Worm (Caenorhabditis elegans): ENCODE data around the gene srj-32.

DNA sequence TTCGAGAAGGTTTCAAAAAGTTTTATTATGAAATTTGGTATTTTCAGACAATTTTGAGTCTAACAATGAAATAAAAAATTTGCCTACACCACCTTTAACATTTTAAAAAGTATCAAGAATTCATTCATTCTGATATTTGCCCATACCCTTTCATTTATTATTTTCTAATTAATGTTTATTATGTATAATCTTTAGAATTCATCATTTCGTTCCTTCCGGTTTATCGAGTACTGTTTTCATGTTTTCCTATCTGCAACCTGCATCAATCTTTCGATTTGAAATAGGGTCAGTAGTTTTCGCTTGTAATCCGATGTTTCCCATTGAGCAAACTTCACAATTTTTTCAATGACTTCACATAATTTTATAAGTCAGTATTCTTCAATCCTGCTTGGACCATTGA lies 27.8 kb downstream of the srj-32 start, which contains the start of gene C13A2.6:
- TF ChIP-seq B0261.1 (tag; optimal IDR thresholded peaks at IDR 0.05) (no peak), ceh-27 (GFP tag; optimal IDR thresholded peaks at IDR 0.05) (no peak), him-1 (tag; optimal IDR thresholded peaks at IDR 0.05) (no peak), chd-7 (tag; optimal IDR thresholded peaks at IDR 0.05) (no peak), aptf-2 (GFP tag; conservative IDR thresholded peaks at IDR 0.05) (no peak), hlh-12 (tag; optimal IDR thresholded peaks at IDR 0.05) (no peak)

All from whole organism, young adult.